Worm (Caenorhabditis elegans) whole organism, L2 larva: ENCODE measurements around the gene twk-8.

Experiments used
- R02D3.7 ChIP-seq: fragments of 150-350 bp; optimal IDR thresholded peaks from 2 replicates; lab custom pipeline; 2014; ENCODE audit warnings: missing biosample characterization, missing genetic modification characterization
- aly-2 ChIP-seq: fragments of 150-350 bp; optimal IDR thresholded peaks from 2 replicates; lab custom pipeline; 2014; ENCODE audit warnings: missing biosample characterization, missing genetic modification characterization
- ama-1 ChIP-seq: fragments of 150-350 bp; optimal IDR thresholded peaks from 2 replicates; lab custom pipeline; 2018; ENCODE audit warnings: inconsistent platforms
- elt-1 ChIP-seq: fragments of 150-350 bp; optimal IDR thresholded peaks from 2 replicates; lab custom pipeline; 2014; ENCODE audit warnings: missing biosample characterization, missing genetic modification characterization
- fos-1 ChIP-seq: fragments of 150-350 bp; optimal IDR thresholded peaks from 2 replicates; lab custom pipeline; 2014; ENCODE audit warnings: missing biosample characterization, missing genetic modification characterization
- mdl-1 ChIP-seq, 2 experiments: fragments of 150-350 bp in 1 of 2; sonication (generic microtip) in 1 of 2; optimal IDR thresholded peaks; 2 replicates each; lab custom pipeline; 2017; ENCODE audit warnings: missing biosample characterization in 2 of 2, missing genetic modification characterization in 2 of 2
- nhr-11 ChIP-seq: fragments of 150-350 bp; optimal IDR thresholded peaks from 2 replicates; lab custom pipeline; 2014; ENCODE audit warnings: missing biosample characterization, missing genetic modification characterization
- nhr-23 ChIP-seq: fragments of 150-350 bp; optimal IDR thresholded peaks from 2 replicates; lab custom pipeline; 2014; ENCODE audit warnings: missing biosample characterization, missing genetic modification reagents, missing genetic modification characterization
- nhr-237 ChIP-seq: fragments of 150-350 bp; optimal IDR thresholded peaks from 2 replicates; lab custom pipeline; 2014; ENCODE audit warnings: missing biosample characterization, missing genetic modification characterization
- nhr-6 ChIP-seq: fragments of 150-350 bp; optimal IDR thresholded peaks from 2 replicates; lab custom pipeline; 2014; ENCODE audit warnings: missing biosample characterization, missing genetic modification characterization
- nhr-77 ChIP-seq: fragments of 150-350 bp; optimal IDR thresholded peaks from 2 replicates; lab custom pipeline; 2014; ENCODE audit warnings: missing biosample characterization, missing genetic modification characterization
- sem-4 ChIP-seq: fragments of 150-350 bp; optimal IDR thresholded peaks from 2 replicates; lab custom pipeline; 2014; ENCODE audit warnings: missing biosample characterization, missing genetic modification reagents, missing genetic modification characterization
- unc-39 ChIP-seq: fragments of 150-350 bp; optimal IDR thresholded peaks from 2 replicates; lab custom pipeline; 2014; ENCODE audit warnings: missing biosample characterization, missing genetic modification characterization

ce11 chrIV:9069703-9070102, 12.5 kb upstream of the twk-8 start, which contains the start of gene nhr-11:
- TF ChIP-seq fos-1 (no peak), unc-39 (tag; lab: Kevin White, UChicago) (no peak), nhr-77 (tag; lab: Kevin White, UChicago) (no peak), nhr-11 (tag; lab: Kevin White, UChicago) (no peak), sem-4 (tag; lab: Kevin White, UChicago) (no peak), elt-1 (tag; lab: Kevin White, UChicago) (no peak), ama-1 (lab: Kevin White, UChicago) (no peak), mdl-1 (tag; optimal IDR thresholded peaks at IDR 0.05; lab: Kevin White, UChicago) (no peak), nhr-237 (tag; lab: Kevin White, UChicago) (no peak), aly-2 (tag; lab: Kevin White, UChicago) (no peak), nhr-6 (no peak), nhr-23 (no peak), R02D3.7 (tag; lab: Kevin White, UChicago) (no peak)
